Fruit fly (Drosophila melanogaster) whole organism: Measurements from ENCODE around the gene Jon65Aiii.

ENCODE experiments used
- EcR ChIP-seq, 2 experiments: fragments of >200 bp; optimal IDR thresholded peaks; 2 replicates each; lab custom pipeline; 2017; ENCODE audit warnings: missing biosample characterization in 2 of 2, missing genetic modification characterization in 2 of 2, missing genetic modification reagents in 2 of 2
- usp ChIP-seq: fragments of >200 bp; optimal IDR thresholded peaks from 2 replicates; lab custom pipeline; 2017; ENCODE audit warnings: missing biosample characterization, missing genetic modification characterization, mixed read lengths

DNA sequence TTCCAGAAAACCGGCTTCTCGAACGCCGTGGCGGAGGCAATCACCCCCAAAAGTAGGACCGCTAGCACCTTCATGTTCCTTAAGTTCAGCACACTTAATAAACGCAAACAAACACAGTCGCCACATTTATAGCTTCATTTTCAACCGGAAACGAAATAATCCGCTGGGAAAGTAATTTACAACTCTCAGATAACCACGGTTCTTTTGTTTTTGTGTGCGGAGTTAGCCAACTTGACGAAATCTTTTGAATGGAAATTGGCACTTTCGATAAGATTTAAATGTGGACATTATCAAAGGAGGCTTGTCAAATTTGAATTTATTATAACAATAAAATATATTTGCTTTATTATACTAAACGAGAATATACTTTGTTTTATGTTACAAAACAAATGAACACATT is 3.8 kb downstream of the Jon65Aiii start, which contains the start of gene Jon65Ai:
- TF ChIP-seq usp (GFP tag; lab: Kevin White, UChicago) = no peak
- no peak for TF ChIP-seq EcR (GFP tag; optimal IDR thresholded peaks at IDR 0.05; lab: Kevin White, UChicago)
